Worm (Caenorhabditis elegans): ENCODE data around the gene oac-7.

ce11 chrV:16346406-16347108 is 37.0 kb downstream of the oac-7 start, which contains the start of the genes W08G11.5 and W08G11.1:
- TF ChIP-seq nfya-1 (tag; optimal IDR thresholded peaks at IDR 0.05; ENCODE audit: insufficient read depth): no peak
- no peak for TF ChIP-seq aly-2 (tag; optimal IDR thresholded peaks at IDR 0.05)
- TF ChIP-seq zag-1 (tag; optimal IDR thresholded peaks at IDR 0.05): no peak
